Fruit fly (Drosophila melanogaster) whole organism, wandering third instar larva: Measurements from ENCODE around the gene AlkB.

Experiments
- Abd-B ChIP-seq: fragments of >200 bp; optimal IDR thresholded peaks from 2 replicates; lab custom pipeline; 2017; ENCODE audit warnings: missing biosample characterization, missing genetic modification characterization
- CG32264 ChIP-seq: fragments of 200-800 bp; sonication (Bioruptor generic); optimal IDR thresholded peaks from 2 replicates; lab custom pipeline; 2016; ENCODE audit warnings: missing biosample characterization, missing genetic modification characterization
- CG9705 ChIP-seq: fragments of 200-800 bp; sonication (Bioruptor generic); optimal IDR thresholded peaks from 2 replicates; lab custom pipeline; 2018; ENCODE audit warnings: missing biosample characterization, mild to moderate bottlenecking, missing genetic modification characterization
- CrebA ChIP-seq: fragments of 200-800 bp; sonication (Bioruptor generic); optimal IDR thresholded peaks from 2 replicates; lab custom pipeline; 2016; ENCODE audit warnings: missing biosample characterization, mild to moderate bottlenecking, missing genetic modification characterization, borderline replicate concordance
- Dfd ChIP-seq: fragments of >200 bp; optimal IDR thresholded peaks from 2 replicates; lab custom pipeline; 2017; ENCODE audit warnings: missing biosample characterization, missing genetic modification characterization
- Dif ChIP-seq: fragments of 200-275, 200-300 bp; sonication (Bioruptor generic); optimal IDR thresholded peaks from 2 replicates; lab custom pipeline; 2018; ENCODE audit warnings: missing biosample characterization, missing genetic modification characterization; ENCODE audit not compliant: partially characterized antibody
- GATAd ChIP-seq: sonication (Bioruptor generic); optimal IDR thresholded peaks from 2 replicates; lab custom pipeline; 2016; ENCODE audit warnings: missing biosample characterization, missing genetic modification characterization
- HLH106 ChIP-seq: fragments of 200-800 bp; optimal IDR thresholded peaks from 3 replicates; lab custom pipeline; 2019; ENCODE audit warnings: missing biosample characterization, mild to moderate bottlenecking, missing genetic modification characterization, moderate library complexity
- Hnf4 ChIP-seq: fragments of 200-800 bp; sonication (Bioruptor generic); optimal IDR thresholded peaks from 2 replicates; lab custom pipeline; 2016; ENCODE audit warnings: missing biosample characterization, mild to moderate bottlenecking, missing genetic modification characterization
- Hr78 ChIP-seq: fragments of >200 bp; optimal IDR thresholded peaks from 2 replicates; lab custom pipeline; 2017; ENCODE audit warnings: missing biosample characterization, missing genetic modification characterization
- Hr83 ChIP-seq: fragments of 200-300 bp; sonication (Bioruptor generic); optimal IDR thresholded peaks from 2 replicates; lab custom pipeline; 2016; ENCODE audit warnings: missing biosample characterization, mild to moderate bottlenecking, missing genetic modification characterization, moderate library complexity; ENCODE audit not compliant: poor library complexity, severe bottlenecking
- Jra ChIP-seq: sonication (Bioruptor generic); optimal IDR thresholded peaks from 2 replicates; lab custom pipeline; 2016; ENCODE audit warnings: missing biosample characterization, missing genetic modification characterization
- Mio ChIP-seq: sonication (Bioruptor generic); optimal IDR thresholded peaks from 2 replicates; lab custom pipeline; 2016; ENCODE audit warnings: missing biosample characterization, missing genetic modification characterization
- Myc ChIP-seq: fragments of >200 bp; optimal IDR thresholded peaks from 2 replicates; lab custom pipeline; 2017
- N ChIP-seq: fragments of >200 bp; optimal IDR thresholded peaks from 2 replicates; lab custom pipeline; 2018; ENCODE audit warnings: missing biosample characterization, missing external identifiers, missing genetic modification characterization
- OdsH ChIP-seq: fragments of 200-800 bp; sonication (Bioruptor generic); optimal IDR thresholded peaks from 2 replicates; lab custom pipeline; 2016; ENCODE audit warnings: missing biosample characterization, mild to moderate bottlenecking, missing genetic modification characterization
- Rel ChIP-seq, 2 experiments: fragments of 200-800 bp; sonication (Bioruptor generic) in 1 of 2; optimal IDR thresholded peaks; 2 replicates in 1 of 2; 3 replicates in 1 of 2; lab custom pipeline; 2016 to 2019; ENCODE audit warnings: mild to moderate bottlenecking in 2 of 2, missing biosample characterization in 2 of 2, missing genetic modification characterization in 2 of 2, moderate library complexity in 1 of 2
- Sp1 ChIP-seq: fragments of 200-800 bp; sonication (Bioruptor generic); optimal IDR thresholded peaks from 3 replicates; lab custom pipeline; 2019; ENCODE audit warnings: missing biosample characterization, mild to moderate bottlenecking, missing genetic modification characterization, moderate library complexity
- Vsx2 ChIP-seq: fragments of 200-300, 225-300 bp; sonication (Bioruptor generic); optimal IDR thresholded peaks from 2 replicates; lab custom pipeline; 2018; ENCODE audit warnings: missing biosample characterization, missing genetic modification characterization; ENCODE audit not compliant: partially characterized antibody
- br ChIP-seq: fragments of 200-800 bp; sonication (Bioruptor generic); optimal IDR thresholded peaks from 2 replicates; lab custom pipeline; 2016; ENCODE audit warnings: missing biosample characterization, missing genetic modification characterization
- brk ChIP-seq: fragments of 200-800 bp; sonication (Bioruptor generic); optimal IDR thresholded peaks from 2 replicates; lab custom pipeline; 2016; ENCODE audit warnings: missing biosample characterization, mild to moderate bottlenecking, missing genetic modification characterization
- dl ChIP-seq, 2 experiments: fragments of 175-275, 200-275 bp in 1 of 2; fragments of 200-275 bp in 1 of 2; sonication (Bioruptor generic); optimal IDR thresholded peaks; lab custom pipeline; 2018; ENCODE audit warnings: mild to moderate bottlenecking in 2 of 2, missing biosample characterization in 2 of 2, missing genetic modification characterization in 2 of 2, moderate library complexity in 2 of 2; ENCODE audit not compliant: partially characterized antibody in 2 of 2, insufficient read depth in 1 of 2
- dmrt93B ChIP-seq: fragments of 200-800 bp; sonication (Bioruptor generic); optimal IDR thresholded peaks from 2 replicates; lab custom pipeline; 2018; ENCODE audit warnings: missing biosample characterization, mild to moderate bottlenecking, missing genetic modification characterization
- dsf ChIP-seq: sonication (Bioruptor generic); optimal IDR thresholded peaks from 2 replicates; lab custom pipeline; 2016; ENCODE audit warnings: missing biosample characterization, missing genetic modification characterization, borderline replicate concordance
- ey ChIP-seq: fragments of 200-800 bp; sonication (Bioruptor generic); optimal IDR thresholded peaks from 2 replicates; lab custom pipeline; 2016; ENCODE audit warnings: missing biosample characterization, missing genetic modification characterization
- foxo ChIP-seq, 2 experiments: fragments of 200-800 bp; sonication (Bioruptor generic); optimal IDR thresholded peaks; 2 replicates in 1 of 2; 3 replicates in 1 of 2; lab custom pipeline; 2016 to 2017; ENCODE audit warnings: missing biosample characterization in 2 of 2, missing genetic modification characterization in 2 of 2
- fru ChIP-seq: fragments of 200-800 bp; sonication (Bioruptor generic); optimal IDR thresholded peaks from 3 replicates; lab custom pipeline; 2016; ENCODE audit warnings: missing biosample characterization, mild to moderate bottlenecking, missing genetic modification characterization
- h ChIP-seq: fragments of 200-800 bp; sonication (Bioruptor generic); optimal IDR thresholded peaks from 3 replicates; lab custom pipeline; 2016; ENCODE audit warnings: missing biosample characterization, mild to moderate bottlenecking, missing genetic modification characterization
- jim ChIP-seq: fragments of 175-275, 200-325 bp; sonication (Bioruptor generic); optimal IDR thresholded peaks from 2 replicates; lab custom pipeline; 2016; ENCODE audit warnings: missing biosample characterization, mild to moderate bottlenecking, missing genetic modification characterization
- lola ChIP-seq: fragments of >200 bp; optimal IDR thresholded peaks from 2 replicates; lab custom pipeline; 2017; ENCODE audit warnings: missing biosample characterization, missing genetic modification characterization
- pan ChIP-seq: fragments of >200 bp; optimal IDR thresholded peaks from 2 replicates; lab custom pipeline; 2017
- psq ChIP-seq: fragments of 200-800 bp; sonication (Bioruptor generic); optimal IDR thresholded peaks from 3 replicates; lab custom pipeline; 2017; ENCODE audit warnings: missing biosample characterization, mild to moderate bottlenecking, missing genetic modification characterization, moderate library complexity
- rgr ChIP-seq: fragments of 200-800 bp; sonication (Bioruptor generic); optimal IDR thresholded peaks from 3 replicates; lab custom pipeline; 2016; ENCODE audit warnings: missing biosample characterization, mild to moderate bottlenecking, missing genetic modification characterization
- sage ChIP-seq: fragments of 200-800 bp; sonication (Bioruptor generic); optimal IDR thresholded peaks from 2 replicates; lab custom pipeline; 2016; ENCODE audit warnings: missing biosample characterization, mild to moderate bottlenecking, missing genetic modification characterization
- sv ChIP-seq: fragments of 200-800 bp; sonication (Bioruptor generic); optimal IDR thresholded peaks from 3 replicates; lab custom pipeline; 2016; ENCODE audit warnings: missing biosample characterization, missing genetic modification characterization
- tai ChIP-seq: sonication (Bioruptor generic); optimal IDR thresholded peaks from 2 replicates; lab custom pipeline; 2016; ENCODE audit warnings: missing biosample characterization, missing genetic modification characterization
- usp ChIP-seq: fragments of >200 bp; optimal IDR thresholded peaks from 2 replicates; lab custom pipeline; 2017; ENCODE audit warnings: missing biosample characterization, missing genetic modification characterization
- woc ChIP-seq: sonication (Bioruptor generic); optimal IDR thresholded peaks from 2 replicates; lab custom pipeline; 2016; ENCODE audit warnings: missing biosample characterization, mild to moderate bottlenecking, missing genetic modification characterization

AlkB gene

dm6 chrX:15868781-15869180 is 9.5 kb upstream of the AlkB start:
- no peak for TF ChIP-seq dsf (GFP tag; lab: Kevin White, UChicago)
- TF ChIP-seq HLH106 (tag; lab: Kevin White, UChicago) = no peak
- TF ChIP-seq h = no peak
- TF ChIP-seq Hnf4 (GFP tag; lab: Kevin White, UChicago) = no peak
- TF ChIP-seq ey = no peak
- no peak for TF ChIP-seq Sp1 (GFP tag; lab: Kevin White, UChicago)
- no peak for TF ChIP-seq Hr83 (GFP tag; lab: Kevin White, UChicago)
- no peak for TF ChIP-seq brk
- TF ChIP-seq psq (GFP tag; lab: Kevin White, UChicago) = no peak
- no peak for TF ChIP-seq lola (GFP tag; lab: Kevin White, UChicago)

dm6 chrX:15867863-15868262 is 8.6 kb upstream of the AlkB start, which contains the start of gene Gapdh2:
Gene Gapdh2 (plus strand): TSS chrX:15868145.
- TF ChIP-seq Dif (GFP tag; lab: Kevin White, UChicago) (no peak), woc (GFP tag; lab: Kevin White, UChicago) (peak; percentile 99), Vsx2 (GFP tag; lab: Kevin White, UChicago) (no peak), Mio (peak; percentile 92), pan (lab: Kevin White, UChicago) (no peak), Dfd (peak; percentile 97), jim (no peak), CG9705 (peak; percentile 100), Hr83 (GFP tag; lab: Kevin White, UChicago) (peak; percentile 85), Myc (lab: Kevin White, UChicago) (no peak), Rel (GFP tag; optimal IDR thresholded peaks at IDR 0.05; lab: Kevin White, UChicago) (peak; percentile 99), Rel (tag; optimal IDR thresholded peaks at IDR 0.05; lab: Kevin White, UChicago) (peak; percentile 99), dmrt93B (GFP tag; lab: Kevin White, UChicago) (peak; percentile 99), usp (GFP tag; lab: Kevin White, UChicago) (no peak), dl (GFP tag; optimal IDR thresholded peaks at IDR 0.05; lab: Kevin White, UChicago; ENCODE audit: insufficient read depth in 1 of 2, partially characterized antibody in 2 of 2) (no peak), HLH106 (tag; lab: Kevin White, UChicago) (peak; percentile 100), fru (GFP tag; lab: Kevin White, UChicago) (peak; percentile 100), Hnf4 (GFP tag; lab: Kevin White, UChicago) (peak; percentile 99), tai (GFP tag; lab: Kevin White, UChicago) (peak; percentile 98), Sp1 (GFP tag; lab: Kevin White, UChicago) (peak; percentile 100), ey (peak; percentile 99), brk (peak; percentile 99), h (peak; percentile 100), dsf (GFP tag; lab: Kevin White, UChicago) (peak; percentile 98), OdsH (GFP tag; lab: Kevin White, UChicago) (peak; percentile 100), sage (GFP tag; lab: Kevin White, UChicago) (peak; percentile 99), lola (GFP tag; lab: Kevin White, UChicago) (no peak), foxo (GFP tag; optimal IDR thresholded peaks at IDR 0.05; lab: Kevin White, UChicago) (peak; percentile 98 to 100), CrebA (GFP tag; lab: Kevin White, UChicago) (peak; percentile 98), br (GFP tag; lab: Kevin White, UChicago) (peak; percentile 99), Jra (GFP tag; lab: Kevin White, UChicago) (peak; percentile 99), GATAd (GFP tag; lab: Kevin White, UChicago) (peak; percentile 95), psq (GFP tag; lab: Kevin White, UChicago) (peak; percentile 99), rgr (GFP tag; lab: Kevin White, UChicago) (peak; percentile 100), Abd-B (GFP tag; lab: Kevin White, UChicago) (no peak), Hr78 (GFP tag; lab: Kevin White, UChicago) (no peak), CG32264 (peak; percentile 99), sv (peak; percentile 99), N (GFP tag; lab: Kevin White, UChicago) (no peak)
